ENCODE assay signal across 2 fruit fly cellular contexts in the genomic region with DNA sequence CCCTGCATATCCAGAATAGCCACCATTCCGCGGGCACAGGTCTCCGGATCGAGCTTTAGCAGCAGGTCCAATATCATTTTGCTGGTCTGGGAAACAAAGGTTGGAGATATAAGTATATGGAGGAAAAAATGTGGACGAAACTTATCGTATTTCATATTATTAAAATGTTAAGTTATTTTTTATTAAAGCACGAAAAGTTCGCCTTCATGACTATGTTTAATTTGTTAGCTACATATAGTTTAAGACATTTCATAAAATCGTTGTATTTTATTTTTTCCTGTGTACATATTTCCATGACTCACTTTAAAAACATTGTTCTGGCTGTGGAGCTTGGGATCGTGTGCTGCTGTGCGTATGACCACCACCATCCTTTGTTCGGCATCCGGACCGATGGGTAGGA.
TF ChIP-seq lines count a peak whose summit lies in the region.

No protein-coding gene starts in this region.

TF ChIP-seq in whole organism, embryonic, 481 proteins besides CTCF, POLR2A, EP300 and RAD21 (continued from another document):
- TF ChIP-seq CoRest (tag; optimal IDR thresholded peaks at IDR 0.05; lab: Kevin White, UChicago) = no peak
- TF ChIP-seq Ets97D (GFP tag; optimal IDR thresholded peaks at IDR 0.05; lab: Kevin White, UChicago) = no peak
- TF ChIP-seq Drgx (GFP tag; IDR thresholded peaks at IDR 0.05; lab: Robert Waterston, UW) = peak; percentile 45
- TF ChIP-seq CG18011 (GFP tag; optimal IDR thresholded peaks at IDR 0.05; lab: Kevin White, UChicago) = no peak
- TF ChIP-seq sisA (GFP tag; IDR thresholded peaks at IDR 0.05; lab: Robert Waterston, UW) = no peak
- no peak for TF ChIP-seq usp (GFP tag; optimal IDR thresholded peaks at IDR 0.05; lab: Kevin White, UChicago)
- TF ChIP-seq gem (tag; optimal IDR thresholded peaks at IDR 0.05; lab: Kevin White, UChicago) = peak; percentile 25
- peak; percentile 20 for TF ChIP-seq CG1603 (tag; optimal IDR thresholded peaks at IDR 0.05; lab: Kevin White, UChicago)
- no peak for TF ChIP-seq Dp (GFP tag; optimal IDR thresholded peaks at IDR 0.05; lab: Kevin White, UChicago)
- no peak for TF ChIP-seq vvl (GFP tag; IDR thresholded peaks at IDR 0.05; lab: Robert Waterston, UW)
- peak; percentile 34 for TF ChIP-seq Sox102F (GFP tag; optimal IDR thresholded peaks at IDR 0.05; lab: Kevin White, UChicago)
- TF ChIP-seq CG12391 (tag; optimal IDR thresholded peaks at IDR 0.05; lab: Kevin White, UChicago) = peak; percentile 3
- TF ChIP-seq NC2β (GFP tag; optimal IDR thresholded peaks at IDR 0.05; lab: Kevin White, UChicago) = no peak
- TF ChIP-seq PHDP (tag; optimal IDR thresholded peaks at IDR 0.05; lab: Kevin White, UChicago) = no peak
- peak; percentile 54 for TF ChIP-seq sens (GFP tag; lab: Kevin White, UChicago)
- no peak for TF ChIP-seq yki (optimal IDR thresholded peaks at IDR 0.05; lab: Kevin White, UChicago)

TF ChIP-seq in whole organism, prepupa, 60 proteins besides CTCF, POLR2A, EP300 and RAD21 (continued from another document):
- no peak for TF ChIP-seq spab (GFP tag; optimal IDR thresholded peaks at IDR 0.05; lab: Kevin White, UChicago)
- TF ChIP-seq CG6276 (GFP tag; optimal IDR thresholded peaks at IDR 0.05; lab: Kevin White, UChicago) = no peak
- TF ChIP-seq Sox15 (GFP tag; optimal IDR thresholded peaks at IDR 0.05; lab: Kevin White, UChicago) = no peak
- TF ChIP-seq Eip75B (GFP tag; optimal IDR thresholded peaks at IDR 0.05; lab: Kevin White, UChicago) = peak; percentile 51
- peak; percentile 43 for TF ChIP-seq CG3032 (tag; optimal IDR thresholded peaks at IDR 0.05; lab: Kevin White, UChicago)
- TF ChIP-seq cyc (GFP tag; optimal IDR thresholded peaks at IDR 0.05; lab: Kevin White, UChicago) = peak; percentile 59
- TF ChIP-seq CG3919 (GFP tag; optimal IDR thresholded peaks at IDR 0.05; lab: Kevin White, UChicago) = peak; percentile 53
- peak; percentile 42 for TF ChIP-seq Eip93F (GFP tag; optimal IDR thresholded peaks at IDR 0.05; lab: Kevin White, UChicago)
- TF ChIP-seq Hr38 (GFP tag; optimal IDR thresholded peaks at IDR 0.05; lab: Kevin White, UChicago) = no peak
- TF ChIP-seq acj6 (GFP tag; optimal IDR thresholded peaks at IDR 0.05; lab: Kevin White, UChicago) = peak; percentile 60
- TF ChIP-seq CG10669 (GFP tag; optimal IDR thresholded peaks at IDR 0.05; lab: Kevin White, UChicago) = peak; percentile 45
- peak; percentile 63 for TF ChIP-seq CG8632 (GFP tag; optimal IDR thresholded peaks at IDR 0.05; lab: Kevin White, UChicago)
- TF ChIP-seq ss (GFP tag; optimal IDR thresholded peaks at IDR 0.05; lab: Kevin White, UChicago) = peak in 1 of 2 experiments; percentile 64
- TF ChIP-seq CG10631 (GFP tag; optimal IDR thresholded peaks at IDR 0.05; lab: Kevin White, UChicago) = peak; percentile 52
- peak; percentile 61 for TF ChIP-seq CG31627 (GFP tag; optimal IDR thresholded peaks at IDR 0.05; lab: Kevin White, UChicago)
- TF ChIP-seq achi (GFP tag; optimal IDR thresholded peaks at IDR 0.05; lab: Kevin White, UChicago) = peak; percentile 37
- TF ChIP-seq fd59A (GFP tag; optimal IDR thresholded peaks at IDR 0.05; lab: Kevin White, UChicago) = no peak
- TF ChIP-seq CG8319 (GFP tag; optimal IDR thresholded peaks at IDR 0.05; lab: Kevin White, UChicago) = no peak
- peak; percentile 88 for TF ChIP-seq svp (GFP tag; lab: Kevin White, UChicago)
- peak; percentile 53 for TF ChIP-seq pdm3 (GFP tag; optimal IDR thresholded peaks at IDR 0.05; lab: Kevin White, UChicago)
- peak; percentile 73 for TF ChIP-seq CG6163 (GFP tag; IDR thresholded peaks at IDR 0.05; lab: Robert Waterston, UW)
- peak; percentile 92 for TF ChIP-seq Eip78C (GFP tag; lab: Kevin White, UChicago)
- peak; percentile 56 for TF ChIP-seq CG6792 (GFP tag; optimal IDR thresholded peaks at IDR 0.05; lab: Kevin White, UChicago)
- peak; percentile 66 for TF ChIP-seq CG34406 (GFP tag; optimal IDR thresholded peaks at IDR 0.05; lab: Kevin White, UChicago)
- TF ChIP-seq Ets21C (GFP tag; optimal IDR thresholded peaks at IDR 0.05; lab: Kevin White, UChicago) = no peak
- TF ChIP-seq net (GFP tag; optimal IDR thresholded peaks at IDR 0.05; lab: Kevin White, UChicago) = peak; percentile 34
- peak; percentile 35; the same call in 1 of the 2 replicates for TF ChIP-seq CG15336 (GFP tag; IDR thresholded peaks at IDR 0.05; lab: Robert Waterston, UW)
- peak; percentile 14 for TF ChIP-seq CG11902 (GFP tag; optimal IDR thresholded peaks at IDR 0.05; lab: Kevin White, UChicago)
- peak; percentile 69 for TF ChIP-seq Met (GFP tag; optimal IDR thresholded peaks at IDR 0.05; lab: Kevin White, UChicago)
- TF ChIP-seq Lpt (GFP tag; optimal IDR thresholded peaks at IDR 0.05; lab: Kevin White, UChicago) = no peak
- TF ChIP-seq CG4318 (GFP tag; optimal IDR thresholded peaks at IDR 0.05; lab: Kevin White, UChicago) = no peak
- no peak for TF ChIP-seq CG9139 (GFP tag; optimal IDR thresholded peaks at IDR 0.05; lab: Kevin White, UChicago)
- TF ChIP-seq CG8119 (GFP tag; IDR thresholded peaks at IDR 0.05; lab: Robert Waterston, UW) = 0 out of 3 replicates have a peak, but pooled peaks have one; percentile 30
- peak in 1 of 2 experiments; percentile 14 for TF ChIP-seq salr (GFP tag; optimal IDR thresholded peaks at IDR 0.05; lab: Kevin White, UChicago)
- no peak for TF ChIP-seq CG16779 (tag; optimal IDR thresholded peaks at IDR 0.05; lab: Kevin White, UChicago)
- peak; percentile 61 for TF ChIP-seq Smox (GFP tag; optimal IDR thresholded peaks at IDR 0.05; lab: Kevin White, UChicago)
- TF ChIP-seq Blimp-1 (GFP tag; optimal IDR thresholded peaks at IDR 0.05; lab: Kevin White, UChicago) = no peak
- peak; percentile 66 for TF ChIP-seq Sox14 (GFP tag; optimal IDR thresholded peaks at IDR 0.05; lab: Kevin White, UChicago)
TF ChIP-seq in whole organism, prepupa: peak in this region for 39.
